Fruit fly (Drosophila melanogaster) whole organism, embryonic: ENCODE measurements around the gene CG33287.

ENCODE experiments used
- Atf-2 ChIP-seq: fragments of 200-800 bp; sonication (Bioruptor generic); optimal IDR thresholded peaks from 2 replicates; lab custom pipeline; 2016; ENCODE audit warnings: missing biosample characterization, missing genetic modification characterization
- CG1024 ChIP-seq: fragments of 200-800 bp; sonication (Bioruptor generic); IDR thresholded peaks from 2 replicates; pipeline ENCODE4 v1.3.6; 2022; ENCODE audit warnings: missing biosample characterization, missing genetic modification characterization
- CG10959 ChIP-seq: fragments of 200-800 bp; sonication (Bioruptor generic); IDR thresholded peaks from 2 replicates; pipeline ENCODE4 v1.3.6; 2022; ENCODE audit warnings: missing biosample characterization, missing genetic modification characterization
- CG11093 ChIP-seq: fragments of 200-800 bp; sonication (Bioruptor generic); IDR thresholded peaks from 3 replicates; pipeline ENCODE4 v1.3.6; 2022; ENCODE audit warnings: missing biosample characterization, missing genetic modification characterization
- CG11696 ChIP-seq: fragments of 200-800 bp; sonication (Bioruptor generic); IDR thresholded peaks from 2 replicates; pipeline ENCODE4 v1.3.6; 2022; ENCODE audit warnings: missing biosample characterization, missing genetic modification characterization
- CG11723 ChIP-seq: fragments of 200-800 bp; sonication (Bioruptor generic); optimal IDR thresholded peaks from 2 replicates; lab custom pipeline; 2017; ENCODE audit warnings: missing biosample characterization, mild to moderate bottlenecking, missing genetic modification characterization
- CG12155 ChIP-seq: fragments of 200-800 bp; sonication (Bioruptor generic); optimal IDR thresholded peaks from 3 replicates; lab custom pipeline; 2016; ENCODE audit warnings: missing biosample characterization, missing genetic modification characterization
- CG12659 ChIP-seq: fragments of 200-800 bp; sonication (Bioruptor generic); optimal IDR thresholded peaks from 3 replicates; lab custom pipeline; 2017; ENCODE audit warnings: mild to moderate bottlenecking, missing biosample characterization, missing genetic modification reagents, missing genetic modification characterization
- CG13287 ChIP-seq: fragments of 200-800 bp; sonication (Bioruptor generic); IDR thresholded peaks from 2 replicates; pipeline ENCODE4 v1.3.6; 2022; ENCODE audit warnings: missing biosample characterization, missing genetic modification characterization; ENCODE audit not compliant: partially characterized antibody
- CG13424 ChIP-seq: fragments of 200-800 bp; sonication (Bioruptor generic); optimal IDR thresholded peaks from 2 replicates; lab custom pipeline; 2019; ENCODE audit warnings: missing biosample characterization, mild to moderate bottlenecking, missing genetic modification characterization, moderate library complexity
- CG14667 ChIP-seq: fragments of 200-800 bp; sonication (Bioruptor generic); IDR thresholded peaks from 2 replicates; pipeline ENCODE4 v1.3.6; 2022; ENCODE audit warnings: missing biosample characterization, missing genetic modification characterization
- CG15011 ChIP-seq: fragments of 200-800 bp; sonication (Bioruptor generic); optimal IDR thresholded peaks from 3 replicates; lab custom pipeline; 2018; ENCODE audit warnings: missing biosample characterization, mild to moderate bottlenecking, missing genetic modification characterization
- CG15514 ChIP-seq: fragments of 200-800 bp; sonication (Bioruptor generic); optimal IDR thresholded peaks from 3 replicates; lab custom pipeline; 2017; ENCODE audit warnings: missing biosample characterization, missing genetic modification characterization, mild to moderate bottlenecking, moderate library complexity, missing genetic modification reagents
- CG16863 ChIP-seq: fragments of 200-800 bp; sonication (Bioruptor generic); optimal IDR thresholded peaks from 3 replicates; lab custom pipeline; 2016; ENCODE audit warnings: missing biosample characterization, missing genetic modification characterization
- CG17359 ChIP-seq: fragments of 200-800 bp; sonication (Bioruptor generic); optimal IDR thresholded peaks from 3 replicates; lab custom pipeline; 2018; ENCODE audit warnings: missing biosample characterization, mild to moderate bottlenecking, missing genetic modification characterization, moderate library complexity
- CG2712 ChIP-seq: fragments of 200-800 bp; optimal IDR thresholded peaks from 3 replicates; lab custom pipeline; 2019; ENCODE audit warnings: missing biosample characterization, mild to moderate bottlenecking, missing genetic modification characterization, moderate library complexity
- CG7271 ChIP-seq: fragments of 200-800 bp; sonication (Bioruptor generic); optimal IDR thresholded peaks from 2 replicates; lab custom pipeline; 2018; ENCODE audit warnings: missing biosample characterization, mild to moderate bottlenecking, missing genetic modification characterization, moderate library complexity
- CG7987 ChIP-seq: fragments of 200-800 bp; sonication (Bioruptor generic); optimal IDR thresholded peaks from 2 replicates; lab custom pipeline; 2018; ENCODE audit warnings: missing biosample characterization, mild to moderate bottlenecking, missing genetic modification characterization, moderate library complexity
- CG9727 ChIP-seq: fragments of 200-800 bp; sonication (Bioruptor generic); optimal IDR thresholded peaks from 3 replicates; lab custom pipeline; 2017; ENCODE audit warnings: missing biosample characterization, mild to moderate bottlenecking, missing genetic modification characterization
- Chrac-16 ChIP-seq: fragments of 200-800 bp; sonication (Bioruptor generic); optimal IDR thresholded peaks from 3 replicates; lab custom pipeline; 2016; ENCODE audit warnings: missing biosample characterization, missing genetic modification characterization
- CoRest ChIP-seq: fragments of 200-800 bp; sonication (Bioruptor generic); optimal IDR thresholded peaks from 3 replicates; lab custom pipeline; 2018; ENCODE audit warnings: missing biosample characterization, mild to moderate bottlenecking, missing genetic modification characterization, moderate library complexity
- Doc2 ChIP-seq: fragments of 200-800 bp; sonication (Bioruptor generic); IDR thresholded peaks from 2 replicates; pipeline ENCODE4 v1.3.6; 2022; ENCODE audit warnings: missing biosample characterization, missing genetic modification characterization
- Dp ChIP-seq: fragments of 200-800 bp; sonication (Bioruptor generic); optimal IDR thresholded peaks from 2 replicates; lab custom pipeline; 2018; ENCODE audit warnings: missing biosample characterization, mild to moderate bottlenecking, missing genetic modification characterization, moderate library complexity
- Dref ChIP-seq: fragments of 200-800 bp; sonication (Bioruptor generic); IDR thresholded peaks from 2 replicates; pipeline ENCODE4 v1.3.6; 2022; ENCODE audit warnings: missing biosample characterization, missing genetic modification characterization
- Eip74EF ChIP-seq, 2 experiments: fragments of 200-800 bp in 1 of 2; fragments of >200 bp in 1 of 2; sonication (Bioruptor generic) in 1 of 2; optimal IDR thresholded peaks; 2 replicates each; lab custom pipeline; 2017 to 2019; ENCODE audit warnings: missing biosample characterization in 2 of 2, missing genetic modification characterization in 2 of 2, mild to moderate bottlenecking in 1 of 2, moderate library complexity in 1 of 2
- Elba2 ChIP-seq: fragments of 200-800 bp; sonication (Bioruptor generic); optimal IDR thresholded peaks from 3 replicates; lab custom pipeline; 2016; ENCODE audit warnings: missing biosample characterization, missing genetic modification characterization
- Gsc ChIP-seq: fragments of 200-800 bp; sonication (Bioruptor generic); IDR thresholded peaks from 2 replicates; pipeline ENCODE4 v1.3.6; 2022; ENCODE audit warnings: missing biosample characterization, missing genetic modification characterization
- H2.0 ChIP-seq: fragments of 200-800 bp; sonication (Bioruptor generic); IDR thresholded peaks from 2 replicates; pipeline ENCODE4 v1.3.6; 2022; ENCODE audit warnings: missing biosample characterization, missing genetic modification characterization
- HmgD ChIP-seq: fragments of 200-800 bp; sonication (Bioruptor generic); optimal IDR thresholded peaks from 3 replicates; lab custom pipeline; 2016; ENCODE audit warnings: missing biosample characterization, missing genetic modification characterization
- Hr51 ChIP-seq, 2 experiments: fragments of 200-800 bp; sonication (Bioruptor generic); optimal IDR thresholded peaks; 2 replicates in 1 of 2; 3 replicates in 1 of 2; lab custom pipeline; 2016 to 2018; ENCODE audit warnings: missing biosample characterization in 2 of 2, missing genetic modification characterization in 2 of 2, mild to moderate bottlenecking in 1 of 2, moderate library complexity in 1 of 2
- NK7.1 ChIP-seq: fragments of 200-800 bp; sonication (Bioruptor generic); optimal IDR thresholded peaks from 3 replicates; lab custom pipeline; 2016; ENCODE audit warnings: missing biosample characterization, missing genetic modification characterization
- ab ChIP-seq: fragments of 200-800 bp; sonication (Bioruptor generic); optimal IDR thresholded peaks from 2 replicates; lab custom pipeline; 2016; ENCODE audit warnings: missing biosample characterization, missing genetic modification characterization
- ac ChIP-seq: fragments of 200-800 bp; sonication (Bioruptor generic); optimal IDR thresholded peaks from 3 replicates; lab custom pipeline; 2017; ENCODE audit warnings: missing biosample characterization, mild to moderate bottlenecking, missing genetic modification characterization
- amos ChIP-seq: fragments of 200-800 bp; sonication (Bioruptor generic); IDR thresholded peaks from 2 replicates; pipeline ENCODE4 v1.3.6; 2022; ENCODE audit warnings: missing biosample characterization, missing genetic modification characterization; ENCODE audit not compliant: partially characterized antibody
- bbx ChIP-seq: fragments of 200-800 bp; sonication (Bioruptor generic); IDR thresholded peaks from 2 replicates; pipeline ENCODE4 v1.3.6; 2022; ENCODE audit warnings: missing biosample characterization, missing genetic modification characterization; ENCODE audit not compliant: partially characterized antibody
- btn ChIP-seq: fragments of 200-800 bp; sonication (Bioruptor generic); optimal IDR thresholded peaks from 2 replicates; lab custom pipeline; 2016; ENCODE audit warnings: missing biosample characterization, missing genetic modification characterization
- dan ChIP-seq: fragments of 200-800 bp; sonication (Bioruptor generic); IDR thresholded peaks from 2 replicates; pipeline ENCODE4 v1.3.6; 2022; ENCODE audit warnings: missing biosample characterization, missing genetic modification characterization
- ems ChIP-seq: fragments of 200-800 bp; sonication (Bioruptor generic); optimal IDR thresholded peaks from 3 replicates; lab custom pipeline; 2016; ENCODE audit warnings: missing biosample characterization, missing genetic modification characterization
- gce ChIP-seq: fragments of 200-800 bp; sonication (Bioruptor generic); IDR thresholded peaks from 3 replicates; pipeline ENCODE4 v1.3.6; 2022; ENCODE audit warnings: missing biosample characterization, missing genetic modification characterization
- gsb-n ChIP-seq: fragments of 200-800 bp; sonication (Bioruptor generic); optimal IDR thresholded peaks from 3 replicates; lab custom pipeline; 2018; ENCODE audit warnings: missing biosample characterization, mild to moderate bottlenecking, missing genetic modification characterization
- ham ChIP-seq: fragments of 200-800 bp; sonication (Bioruptor generic); IDR thresholded peaks from 2 replicates; pipeline ENCODE4 v1.3.6; 2022; ENCODE audit warnings: missing biosample characterization, missing genetic modification characterization
- ind ChIP-seq: fragments of 200-800 bp; sonication (Bioruptor generic); optimal IDR thresholded peaks from 3 replicates; lab custom pipeline; 2016; ENCODE audit warnings: missing biosample characterization, missing genetic modification characterization
- kni ChIP-seq: fragments of 200-800 bp; sonication (Bioruptor generic); optimal IDR thresholded peaks from 3 replicates; lab custom pipeline; 2017; ENCODE audit warnings: mild to moderate bottlenecking, missing biosample characterization, missing genetic modification reagents, missing genetic modification characterization
- knrl ChIP-seq: fragments of 200-800 bp; sonication (Bioruptor generic); IDR thresholded peaks from 3 replicates; pipeline ENCODE4 v1.3.6; 2022; ENCODE audit warnings: missing biosample characterization, missing genetic modification characterization; ENCODE audit not compliant: partially characterized antibody
- mirr ChIP-seq: fragments of 200-800 bp; sonication (Bioruptor generic); optimal IDR thresholded peaks from 3 replicates; lab custom pipeline; 2018; ENCODE audit warnings: missing biosample characterization, mild to moderate bottlenecking, missing genetic modification characterization
- rib ChIP-seq: fragments of 200-800 bp; sonication (Bioruptor generic); IDR thresholded peaks from 2 replicates; pipeline ENCODE4 v1.3.6; 2022; ENCODE audit warnings: missing biosample characterization, missing genetic modification characterization
- run ChIP-seq: fragments of 200-800 bp; sonication (Bioruptor generic); optimal IDR thresholded peaks from 3 replicates; lab custom pipeline; 2018; ENCODE audit warnings: missing biosample characterization, mild to moderate bottlenecking, missing genetic modification characterization
- schlank ChIP-seq: fragments of 200-800 bp; sonication (Bioruptor generic); optimal IDR thresholded peaks from 2 replicates; lab custom pipeline; 2018; ENCODE audit warnings: missing biosample characterization, mild to moderate bottlenecking, missing genetic modification characterization
- tin ChIP-seq: fragments of 200-800 bp; sonication (Bioruptor generic); optimal IDR thresholded peaks from 3 replicates; lab custom pipeline; 2016; ENCODE audit warnings: missing biosample characterization, missing genetic modification characterization
- twi ChIP-seq: fragments of 200-800 bp; optimal IDR thresholded peaks from 2 replicates; lab custom pipeline; 2019; ENCODE audit warnings: missing biosample characterization, mild to moderate bottlenecking, missing genetic modification characterization, moderate library complexity
- wor ChIP-seq: fragments of 200-800 bp; sonication (Bioruptor generic); IDR thresholded peaks from 2 replicates; pipeline ENCODE4 v1.3.6; 2022; ENCODE audit warnings: missing biosample characterization, missing genetic modification characterization

The CG33287 gene

dm6 chr3L:20950136-20950499, 20.3 kb downstream of the CG33287 start (continued):
- TF ChIP-seq run: peak; percentile 43
- TF ChIP-seq CG11723 (GFP tag; lab: Kevin White, UChicago): peak; percentile 36
- no peak for TF ChIP-seq HmgD
- TF ChIP-seq Gsc (GFP tag; lab: Robert Waterston, UW): no peak
- no peak for TF ChIP-seq rib (GFP tag; lab: Robert Waterston, UW)
- TF ChIP-seq CG13424 (tag; lab: Kevin White, UChicago): peak; percentile 82
- no peak for TF ChIP-seq CG14667 (GFP tag; lab: Robert Waterston, UW)
- TF ChIP-seq kni (GFP tag; lab: Kevin White, UChicago): no peak
- peak; percentile 76 for TF ChIP-seq CoRest (tag; lab: Kevin White, UChicago)
- peak in 1 of 2 experiments; percentile 50 for TF ChIP-seq Eip74EF (GFP tag; optimal IDR thresholded peaks at IDR 0.05; lab: Kevin White, UChicago)
- peak; percentile 45 for TF ChIP-seq Chrac-16 (GFP tag; lab: Kevin White, UChicago)
- TF ChIP-seq schlank (tag; lab: Kevin White, UChicago): no peak
- peak; percentile 49 for TF ChIP-seq CG9727
- TF ChIP-seq amos: no peak
- no peak for TF ChIP-seq CG12155 (GFP tag; lab: Kevin White, UChicago)
- TF ChIP-seq dan: no peak
- peak; percentile 80 for TF ChIP-seq gsb-n
- TF ChIP-seq ind (GFP tag; lab: Kevin White, UChicago): peak; percentile 58
- no peak for TF ChIP-seq ham (GFP tag; lab: Robert Waterston, UW)
- TF ChIP-seq ems (GFP tag; lab: Kevin White, UChicago): no peak
- TF ChIP-seq CG17359 (tag; lab: Kevin White, UChicago): peak; percentile 83
- no peak; the same call in 1 of the 2 replicates for TF ChIP-seq wor (GFP tag; lab: Robert Waterston, UW)
- TF ChIP-seq CG15514: no peak
- TF ChIP-seq ac (GFP tag; lab: Kevin White, UChicago): no peak
- no peak for TF ChIP-seq CG1024 (GFP tag; lab: Robert Waterston, UW)
- TF ChIP-seq Elba2: no peak
- TF ChIP-seq tin (GFP tag; lab: Kevin White, UChicago): peak; percentile 61
- TF ChIP-seq CG16863 (GFP tag; lab: Kevin White, UChicago): peak; percentile 51
- no peak for TF ChIP-seq btn (GFP tag; lab: Kevin White, UChicago)
- no peak for TF ChIP-seq CG7271 (tag; lab: Kevin White, UChicago)
- TF ChIP-seq bbx (GFP tag; lab: Robert Waterston, UW): no peak
- peak; percentile 30 for TF ChIP-seq CG15011 (GFP tag; lab: Kevin White, UChicago)
- peak; percentile 89 for TF ChIP-seq CG2712 (tag; lab: Kevin White, UChicago)
- TF ChIP-seq NK7.1 (GFP tag; lab: Kevin White, UChicago): no peak
- no peak for TF ChIP-seq mirr (GFP tag; lab: Kevin White, UChicago)
- TF ChIP-seq CG12659: peak; percentile 31
- no peak for TF ChIP-seq Doc2 (GFP tag; lab: Robert Waterston, UW)
- no peak for TF ChIP-seq Dref
- no peak for TF ChIP-seq gce (GFP tag; lab: Robert Waterston, UW)
- peak; percentile 34 for TF ChIP-seq Atf-2 (GFP tag; lab: Kevin White, UChicago)
- TF ChIP-seq CG11696 (GFP tag; lab: Robert Waterston, UW): no peak
- no peak for TF ChIP-seq CG11093 (GFP tag; lab: Robert Waterston, UW)
- TF ChIP-seq Dp (GFP tag; lab: Kevin White, UChicago): no peak
- no peak for TF ChIP-seq CG13287 (GFP tag; lab: Robert Waterston, UW)
- TF ChIP-seq CG10959 (GFP tag; lab: Robert Waterston, UW): no peak
- no peak for TF ChIP-seq H2.0 (GFP tag; lab: Robert Waterston, UW)
- peak; percentile 50 for TF ChIP-seq twi (tag; lab: Kevin White, UChicago)
- TF ChIP-seq ab (GFP tag; lab: Kevin White, UChicago): no peak
- TF ChIP-seq knrl (GFP tag; lab: Robert Waterston, UW): no peak
- TF ChIP-seq CG7987 (GFP tag; lab: Kevin White, UChicago): peak; percentile 19
- peak in 1 of 2 experiments; percentile 68 for TF ChIP-seq Hr51 (GFP tag; optimal IDR thresholded peaks at IDR 0.05; lab: Kevin White, UChicago)
